Worm (Caenorhabditis elegans) whole organism, L4 larva: ENCODE data around the gene nhr-155.

Experiments
- aha-1 ChIP-seq: fragments of 150-350 bp; peaks from one replicate; lab custom pipeline; 2014; ENCODE audit warnings: missing biosample characterization, missing genetic modification characterization
- arid-1 ChIP-seq: fragments of 200-800 bp; sonication (Bioruptor generic); conservative IDR thresholded peaks from 2 replicates; pipeline ENCODE4 v1.3.6; 2022; ENCODE audit warnings: missing genetic modification reagents, missing genetic modification characterization, missing compliant biosample characterization
- ceh-32 ChIP-seq: sonication (generic microtip); optimal IDR thresholded peaks from 2 replicates; lab custom pipeline; 2016; ENCODE audit warnings: mild to moderate bottlenecking, missing genetic modification characterization, missing compliant biosample characterization; ENCODE audit not compliant: poor library complexity
- ceh-82 ChIP-seq: sonication (generic microtip); optimal IDR thresholded peaks from 2 replicates; lab custom pipeline; 2017; ENCODE audit warnings: missing biosample characterization, missing genetic modification characterization
- daf-12 ChIP-seq: fragments of 150-350 bp; optimal IDR thresholded peaks from 2 replicates; lab custom pipeline; 2014; ENCODE audit warnings: missing biosample characterization, missing genetic modification reagents, missing genetic modification characterization
- daf-19 ChIP-seq: fragments of 200-800 bp; sonication (Bioruptor generic); conservative IDR thresholded peaks from 2 replicates; pipeline ENCODE4 v1.3.6; 2022; ENCODE audit warnings: missing genetic modification characterization, missing compliant biosample characterization
- fos-1 ChIP-seq: fragments of 150-350 bp; optimal IDR thresholded peaks from 2 replicates; lab custom pipeline; 2014; ENCODE audit warnings: missing biosample characterization, missing genetic modification characterization
- lin-1 ChIP-seq: fragments of 200-800 bp; sonication (Bioruptor generic); IDR thresholded peaks from 2 replicates; pipeline ENCODE4 v1.3.6; 2022; ENCODE audit warnings: missing genetic modification reagents, missing genetic modification characterization, missing compliant biosample characterization
- lin-15B ChIP-seq: fragments of 150-350 bp; sonication (generic microtip); optimal IDR thresholded peaks from 3 replicates; lab custom pipeline; 2014; ENCODE audit warnings: missing biosample characterization, missing genetic modification characterization
- pqm-1 ChIP-seq: sonication (generic microtip); optimal IDR thresholded peaks from 2 replicates; lab custom pipeline; 2017; ENCODE audit warnings: missing biosample characterization, missing genetic modification characterization
- rbr-2 ChIP-seq: sonication (generic microtip); optimal IDR thresholded peaks from 2 replicates; lab custom pipeline; 2016; ENCODE audit warnings: missing genotype, missing genetic modification characterization, missing compliant biosample characterization
- set-16 ChIP-seq: fragments of 200-800 bp; sonication (Bioruptor generic); IDR thresholded peaks from 2 replicates; pipeline ENCODE4 v1.3.6; 2022; ENCODE audit warnings: missing genetic modification reagents, missing genetic modification characterization, missing compliant biosample characterization
- unc-130 ChIP-seq: sonication (generic microtip); optimal IDR thresholded peaks from 2 replicates; lab custom pipeline; 2016; ENCODE audit warnings: missing genetic modification reagents, missing genetic modification characterization, missing compliant biosample characterization

DNA sequence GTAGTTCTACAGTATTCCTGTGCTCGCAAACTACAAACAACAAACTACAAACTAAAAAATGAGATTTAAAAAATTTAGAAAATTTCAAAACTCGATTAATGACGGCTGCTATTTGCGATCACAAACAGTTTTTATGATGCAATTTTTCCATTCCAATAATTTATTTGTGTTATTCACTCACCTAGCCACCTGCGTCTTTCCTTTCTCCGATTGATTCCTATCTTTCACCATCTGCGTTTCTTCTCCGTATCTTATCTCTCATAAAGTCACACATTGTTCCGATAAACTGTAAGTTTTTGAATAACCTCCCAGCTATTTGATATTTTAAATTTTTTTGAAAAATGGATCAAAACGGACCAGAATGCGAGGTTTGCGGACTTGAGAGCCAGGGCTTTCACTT is 5.1 kb upstream of the nhr-155 start, which contains the start of gene nhr-132:
- TF ChIP-seq daf-12 (tag; lab: Kevin White, UChicago) (no peak), lin-1 (GFP tag; lab: Robert Waterston, UW) (0 out of 2 replicates have a peak, but pooled peaks have one; percentile 8), pqm-1 (tag; lab: Kevin White, UChicago) (no peak), arid-1 (no peak), set-16 (GFP tag; lab: Robert Waterston, UW) (no peak), unc-130 (no peak), lin-15B (tag; lab: Kevin White, UChicago) (no peak), aha-1 (no peak), ceh-82 (tag; lab: Kevin White, UChicago) (no peak), fos-1 (tag; lab: Kevin White, UChicago) (no peak), ceh-32 (no peak), rbr-2 (no peak), daf-19 (no peak)
